Fruit fly (Drosophila melanogaster): ENCODE data around the gene CG43055.

The CG43055 gene

dm6 chr2L:4375035-4376009 is 35.6 kb upstream of the CG43055 start:
- TF ChIP-seq CG17806 (tag; optimal IDR thresholded peaks at IDR 0.05) (no peak), CG12605 (GFP tag; IDR thresholded peaks at IDR 0.05) (no peak; the same call in 1 of the 2 replicates), Snoo (tag; optimal IDR thresholded peaks at IDR 0.05) (no peak), CG34367 (tag; optimal IDR thresholded peaks at IDR 0.05) (no peak), EcR (GFP tag; optimal IDR thresholded peaks at IDR 0.05) (peak; percentile 80), gl (tag; optimal IDR thresholded peaks at IDR 0.05) (peak; percentile 65), CG9948 (tag; optimal IDR thresholded peaks at IDR 0.05) (no peak), fd96Ca (GFP tag; IDR thresholded peaks at IDR 0.05) (peak; percentile 58; the same call in 1 of the 3 replicates), D1 (tag; optimal IDR thresholded peaks at IDR 0.05) (no peak), rn (GFP tag; IDR thresholded peaks at IDR 0.05) (0 out of 2 replicates have a peak, but pooled peaks have one; percentile 9), CG8301 (tag; optimal IDR thresholded peaks at IDR 0.05) (peak; percentile 5), Pif1B (GFP tag; optimal IDR thresholded peaks at IDR 0.05) (no peak), CG8159 (tag; optimal IDR thresholded peaks at IDR 0.05) (peak; percentile 20), CG15710 (tag; optimal IDR thresholded peaks at IDR 0.05) (no peak), CG10348 (GFP tag; IDR thresholded peaks at IDR 0.05) (no peak), Pif1A (GFP tag; optimal IDR thresholded peaks at IDR 0.05) (no peak), Ets98B (GFP tag; IDR thresholded peaks at IDR 0.05) (peak; percentile 57; the same call in 1 of the 2 replicates), CG32121 (GFP tag; IDR thresholded peaks at IDR 0.05) (no peak), CG13204 (GFP tag; optimal IDR thresholded peaks at IDR 0.05) (peak; percentile 31), CG4496 (GFP tag; IDR thresholded peaks at IDR 0.05) (peak; percentile 48; the same call in 1 of the 3 replicates), CG14655 (GFP tag; optimal IDR thresholded peaks at IDR 0.05) (no peak)

dm6 chr2L:4377747-4378146 is 33.2 kb upstream of the CG43055 start:
- peak; percentile 50 for TF ChIP-seq EcR (GFP tag; optimal IDR thresholded peaks at IDR 0.05)
- TF ChIP-seq fd96Ca (GFP tag; IDR thresholded peaks at IDR 0.05), result no peak
- no peak for TF ChIP-seq Pif1B (GFP tag; optimal IDR thresholded peaks at IDR 0.05)

dm6 chr2L:4378380-4378779 is 32.6 kb upstream of the CG43055 start:
- TF ChIP-seq rn (GFP tag; IDR thresholded peaks at IDR 0.05) (no peak), Pif1B (GFP tag; optimal IDR thresholded peaks at IDR 0.05) (no peak), Pif1A (GFP tag; optimal IDR thresholded peaks at IDR 0.05) (no peak)

- no peak for TF ChIP-seq CG9948 (tag; optimal IDR thresholded peaks at IDR 0.05)
- no peak for TF ChIP-seq CG32121 (GFP tag; IDR thresholded peaks at IDR 0.05)
- TF ChIP-seq CG4496 (GFP tag; IDR thresholded peaks at IDR 0.05), result no peak
- no peak for TF ChIP-seq CG15710 (tag; optimal IDR thresholded peaks at IDR 0.05)
- no peak for TF ChIP-seq Ets98B (GFP tag; IDR thresholded peaks at IDR 0.05)
- TF ChIP-seq Snoo (tag; optimal IDR thresholded peaks at IDR 0.05), result no peak
- TF ChIP-seq CG10348 (GFP tag; IDR thresholded peaks at IDR 0.05), result no peak
- TF ChIP-seq gl (tag; optimal IDR thresholded peaks at IDR 0.05), result no peak
- TF ChIP-seq CG14655 (GFP tag; optimal IDR thresholded peaks at IDR 0.05), result no peak
- no peak for TF ChIP-seq CG34367 (tag; optimal IDR thresholded peaks at IDR 0.05)
- TF ChIP-seq CG12605 (GFP tag; IDR thresholded peaks at IDR 0.05), result no peak
- no peak for TF ChIP-seq CG17806 (tag; optimal IDR thresholded peaks at IDR 0.05)
- TF ChIP-seq rn (GFP tag; IDR thresholded peaks at IDR 0.05), result no peak
- no peak for TF ChIP-seq fd96Ca (GFP tag; IDR thresholded peaks at IDR 0.05)
- TF ChIP-seq D1 (tag; optimal IDR thresholded peaks at IDR 0.05), result no peak
- TF ChIP-seq CG8159 (tag; optimal IDR thresholded peaks at IDR 0.05), result no peak
- no peak for TF ChIP-seq Pif1A (GFP tag; optimal IDR thresholded peaks at IDR 0.05)
Measured at dm6 chr2L:4382522-4382921, 28.4 kb upstream of the CG43055 start, which contains the start of gene CG17612. Gene CG17612 (minus strand): TSS chr2L:4382735.

dm6 chr2L:4385387-4386279 is 25.3 kb upstream of the CG43055 start, which contains the start of gene Vps53:
Gene Vps53 (minus strand): TSS chr2L:4386062.
- TF ChIP-seq CG13204 (GFP tag; optimal IDR thresholded peaks at IDR 0.05) (no peak), CG14655 (GFP tag; optimal IDR thresholded peaks at IDR 0.05) (no peak), CG15710 (tag; optimal IDR thresholded peaks at IDR 0.05) (no peak), rn (GFP tag; IDR thresholded peaks at IDR 0.05) (no peak), CG34367 (tag; optimal IDR thresholded peaks at IDR 0.05) (no peak)

Data from whole organism, pupa.